Worm (Caenorhabditis elegans): ENCODE data around the gene pei-1.

The pei-1 gene

DNA sequence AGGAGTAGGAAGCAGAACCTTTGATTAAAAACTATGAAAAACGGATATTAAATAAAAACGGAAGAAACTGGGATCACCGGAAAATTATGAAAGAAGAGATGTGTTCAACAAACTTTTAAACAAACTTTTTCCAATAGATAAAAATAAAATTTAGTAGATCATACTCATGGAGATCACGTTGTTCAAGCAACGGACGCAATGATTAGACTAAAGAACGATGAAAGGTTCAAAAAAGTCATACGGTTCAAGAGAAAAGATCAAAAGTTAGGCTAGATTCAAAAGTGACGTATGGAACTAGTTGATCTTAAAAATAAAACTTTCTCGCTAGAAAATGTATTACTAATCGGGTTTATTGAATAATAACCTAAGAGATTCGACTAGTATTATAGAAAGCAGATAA lies 39.8 kb upstream of the pei-1 start:
- no peak for TF ChIP-seq mec-3 (tag; optimal IDR thresholded peaks at IDR 0.05; ENCODE audit: borderline replicate concordance)
- TF ChIP-seq fax-1 (tag; optimal IDR thresholded peaks at IDR 0.05) = no peak
- no peak for TF ChIP-seq elt-4 (tag; optimal IDR thresholded peaks at IDR 0.05)
- no peak for TF ChIP-seq ceh-30 (tag; optimal IDR thresholded peaks at IDR 0.05)
- TF ChIP-seq pat-9 (tag; optimal IDR thresholded peaks at IDR 0.05) = no peak
- TF ChIP-seq elt-2 (tag; optimal IDR thresholded peaks at IDR 0.05) = no peak

DNA sequence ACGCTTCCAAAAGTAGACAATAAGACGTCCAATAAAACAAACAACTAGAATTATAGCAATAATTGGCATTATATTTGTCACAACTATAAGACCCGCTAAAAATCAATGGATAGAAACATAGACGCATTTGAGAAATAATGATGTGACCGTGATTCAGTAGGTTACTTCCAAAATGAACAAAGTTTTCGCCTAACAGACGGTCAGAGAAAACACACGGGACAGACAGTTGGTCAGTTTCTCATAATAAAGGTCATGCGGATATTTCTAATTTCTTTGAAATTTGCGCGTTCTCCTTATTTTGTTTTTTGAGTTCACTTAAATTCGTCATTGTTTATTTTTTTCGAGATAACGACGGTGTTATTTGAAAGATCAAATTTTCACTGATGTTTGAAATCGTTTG lies 39.3 kb upstream of the pei-1 start:
- no peak for TF ChIP-seq rnt-1 (tag; optimal IDR thresholded peaks at IDR 0.05)
- TF ChIP-seq C08G9.2 (tag; optimal IDR thresholded peaks at IDR 0.05) = no peak
- no peak for TF ChIP-seq nhr-232 (tag; optimal IDR thresholded peaks at IDR 0.05)
- no peak for TF ChIP-seq madf-2 (tag; optimal IDR thresholded peaks at IDR 0.05)

DNA sequence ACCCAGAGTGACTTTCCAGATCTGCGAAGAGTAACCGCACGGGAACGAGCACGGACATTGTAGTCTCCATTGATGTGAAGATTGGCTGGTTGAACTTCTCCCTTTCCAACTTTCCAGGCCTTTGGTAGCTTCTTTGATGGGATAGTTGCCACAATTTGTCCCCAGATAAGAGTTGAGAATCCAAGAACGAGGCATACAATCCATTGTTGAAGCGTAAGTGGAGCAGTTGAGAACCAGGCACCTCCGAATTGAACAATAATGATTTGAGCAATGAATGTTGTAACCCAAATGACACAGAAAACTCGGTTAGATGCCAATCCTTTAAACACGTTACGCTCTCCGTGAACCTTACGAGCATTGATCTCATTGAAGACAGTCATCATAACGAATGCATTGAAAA lies 34.7 kb upstream of the pei-1 start:
- TF ChIP-seq ets-4 (tag; optimal IDR thresholded peaks at IDR 0.05) (no peak), ceh-45 (GFP tag; IDR thresholded peaks at IDR 0.05) (no peak), ceh-2 (tag; optimal IDR thresholded peaks at IDR 0.05) (no peak), pros-1 (tag; optimal IDR thresholded peaks at IDR 0.05) (no peak), hlh-15 (tag; optimal IDR thresholded peaks at IDR 0.05) (no peak), tbx-7 (tag; optimal IDR thresholded peaks at IDR 0.05) (no peak), ref-2 (tag; optimal IDR thresholded peaks at IDR 0.05) (no peak), F13H6.1 (tag; optimal IDR thresholded peaks at IDR 0.05) (no peak), Y22D7AL.16 (tag; optimal IDR thresholded peaks at IDR 0.05) (no peak), elt-4 (tag; optimal IDR thresholded peaks at IDR 0.05) (no peak)

DNA sequence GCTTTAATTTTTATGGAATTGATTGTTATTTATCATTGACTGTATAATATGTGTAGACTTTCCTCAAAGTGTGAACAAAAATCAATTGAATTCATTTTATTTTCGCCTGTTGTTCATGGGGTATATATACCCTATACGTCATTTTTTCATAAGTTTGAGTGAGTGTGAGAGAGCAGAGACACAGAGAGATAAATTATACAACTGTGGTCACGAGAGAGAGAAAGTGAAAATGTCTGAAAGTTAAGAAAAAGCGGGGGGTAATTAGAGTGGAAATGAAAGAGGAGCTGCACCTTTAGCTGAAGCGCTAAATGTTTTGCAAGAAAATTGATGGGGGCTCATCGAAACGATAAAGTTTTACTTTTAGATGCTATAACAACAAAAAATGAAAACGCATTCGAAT lies 33.5 kb upstream of the pei-1 start:
- TF ChIP-seq ref-2 (tag; optimal IDR thresholded peaks at IDR 0.05) (no peak), hlh-13 (GFP tag; optimal IDR thresholded peaks at IDR 0.05) (no peak), F13H6.1 (tag; optimal IDR thresholded peaks at IDR 0.05) (no peak), unc-42 (tag; optimal IDR thresholded peaks at IDR 0.05) (no peak), hlh-6 (tag; optimal IDR thresholded peaks at IDR 0.05) (no peak), ceh-9 (tag; optimal IDR thresholded peaks at IDR 0.05) (no peak), hlh-15 (tag; optimal IDR thresholded peaks at IDR 0.05) (no peak), sdc-2 (tag; optimal IDR thresholded peaks at IDR 0.05) (no peak), odd-2 (tag; optimal IDR thresholded peaks at IDR 0.05) (no peak), elt-4 (tag; optimal IDR thresholded peaks at IDR 0.05) (no peak), lim-6 (tag; optimal IDR thresholded peaks at IDR 0.05) (no peak), ceh-2 (tag; optimal IDR thresholded peaks at IDR 0.05) (no peak), ceh-18 (tag; optimal IDR thresholded peaks at IDR 0.05) (no peak), hlh-30 (tag; optimal IDR thresholded peaks at IDR 0.05; ENCODE audit: insufficient read depth) (no peak), fkh-10 (GFP tag; optimal IDR thresholded peaks at IDR 0.05) (no peak), C38D4.7 (GFP tag; optimal IDR thresholded peaks at IDR 0.05) (no peak), eyg-1 (tag; optimal IDR thresholded peaks at IDR 0.05) (no peak)

DNA sequence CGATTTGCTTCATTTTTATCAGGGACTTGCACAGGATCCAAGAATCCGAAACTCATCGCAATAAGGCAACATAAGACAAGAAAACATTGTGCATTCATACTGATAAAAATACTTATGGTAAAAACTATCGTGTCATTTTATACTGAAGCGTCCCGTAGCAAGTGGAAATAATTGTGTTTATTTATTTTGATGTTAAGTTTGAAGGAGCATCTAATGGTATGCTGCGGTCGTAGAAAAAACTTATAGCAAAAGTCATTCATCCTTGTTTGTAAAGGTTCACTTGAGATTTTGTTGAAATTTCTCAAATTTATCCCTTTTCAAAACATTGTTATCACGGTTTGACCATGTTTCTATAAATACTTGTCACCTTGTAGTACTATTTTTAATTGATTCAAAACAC lies 32.7 kb upstream of the pei-1 start, which contains the start of gene W09C2.10:
Gene W09C2.10 (minus strand): TSS at position 101 of the 400 bp plus-strand sequence.
- TF ChIP-seq syd-9 (tag; optimal IDR thresholded peaks at IDR 0.05) = no peak
- TF ChIP-seq nhr-232 (tag; optimal IDR thresholded peaks at IDR 0.05) = no peak
- TF ChIP-seq pag-3 (tag; optimal IDR thresholded peaks at IDR 0.05; ENCODE audit: borderline replicate concordance) = no peak
- no peak for TF ChIP-seq mec-3 (tag; optimal IDR thresholded peaks at IDR 0.05; ENCODE audit: borderline replicate concordance)
- TF ChIP-seq ceh-34 (tag; optimal IDR thresholded peaks at IDR 0.05) = no peak
- no peak for TF ChIP-seq odd-2 (tag; optimal IDR thresholded peaks at IDR 0.05)

DNA sequence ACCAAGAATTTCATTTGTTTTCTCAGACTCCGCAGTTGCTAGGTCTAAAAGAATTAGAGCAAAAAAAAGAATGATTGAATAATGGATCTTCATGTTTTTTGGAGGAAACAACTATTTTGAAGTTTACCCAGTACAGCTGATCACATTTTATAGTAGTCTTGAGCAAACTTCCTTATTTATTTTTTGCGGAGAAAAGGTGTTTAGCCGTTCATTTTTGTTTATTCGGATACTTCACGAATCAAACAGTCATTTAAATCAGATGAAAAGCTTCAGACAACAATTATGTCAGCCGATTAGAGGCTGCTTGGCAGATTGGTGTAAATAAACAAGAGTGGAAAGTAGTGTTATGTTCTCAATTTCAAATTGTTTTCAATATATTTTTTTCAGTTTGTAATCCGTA lies 32.0 kb upstream of the pei-1 start, which contains the start of gene W09C2.8:
Gene W09C2.8 (minus strand): TSS at position 101 of the 400 bp plus-strand sequence.
- TF ChIP-seq unc-3 (GFP tag; conservative IDR thresholded peaks at IDR 0.05) = no peak
- no peak for TF ChIP-seq unc-3 (tag; optimal IDR thresholded peaks at IDR 0.05)
- TF ChIP-seq K02D7.2 (tag; optimal IDR thresholded peaks at IDR 0.05) = no peak
- TF ChIP-seq elt-4 (tag; optimal IDR thresholded peaks at IDR 0.05) = no peak
- TF ChIP-seq ceh-2 (tag; optimal IDR thresholded peaks at IDR 0.05) = no peak
- TF ChIP-seq ceh-34 (tag; optimal IDR thresholded peaks at IDR 0.05) = no peak
